Worm (Caenorhabditis elegans): ENCODE measurements around the gene ocr-1.

Gene ocr-1

ce11 chrV:10715158-10716152 is 48.7 kb upstream of the ocr-1 start (continued):
- peak; percentile 71 for TF ChIP-seq lin-38 (GFP tag; IDR thresholded peaks at IDR 0.05)
- TF ChIP-seq Y105C5A.15 (GFP tag; IDR thresholded peaks at IDR 0.05), result no peak
- no peak for TF ChIP-seq lin-15B (tag; optimal IDR thresholded peaks at IDR 0.05)
- TF ChIP-seq mes-2 (tag; optimal IDR thresholded peaks at IDR 0.05; ENCODE audit: poor library complexity, severe bottlenecking), result peak; percentile 44
- TF ChIP-seq F44E2.7 (GFP tag; IDR thresholded peaks at IDR 0.05), result no peak
- TF ChIP-seq lim-7 (GFP tag; IDR thresholded peaks at IDR 0.05), result 0 out of 2 replicates have a peak, but pooled peaks have one; percentile 36
- TF ChIP-seq F37D6.2 (tag; optimal IDR thresholded peaks at IDR 0.05), result peak; percentile 78
- peak; percentile 79 for TF ChIP-seq rbr-2 (tag; optimal IDR thresholded peaks at IDR 0.05)
- TF ChIP-seq madf-9 (GFP tag; conservative IDR thresholded peaks at IDR 0.05), result peak; percentile 89
- peak in 1 of 2 experiments; percentile 39 for TF ChIP-seq daf-16 (GFP tag; optimal IDR thresholded peaks at IDR 0.05)
- TF ChIP-seq daf-16 (tag; optimal IDR thresholded peaks at IDR 0.05), result no peak
- no peak for TF ChIP-seq fos-1 (tag; optimal IDR thresholded peaks at IDR 0.05)
- peak; percentile 29 for TF ChIP-seq spr-1 (tag; optimal IDR thresholded peaks at IDR 0.05)
- TF ChIP-seq snpc-4 (tag; optimal IDR thresholded peaks at IDR 0.05), result peak; percentile 65
- peak; percentile 87 for TF ChIP-seq lin-29 (GFP tag; IDR thresholded peaks at IDR 0.05)
- peak; percentile 95 for TF ChIP-seq mep-1 (tag; optimal IDR thresholded peaks at IDR 0.05)
- no peak for TF ChIP-seq aly-2 (tag; optimal IDR thresholded peaks at IDR 0.05)
- TF ChIP-seq zip-2 (tag; optimal IDR thresholded peaks at IDR 0.05), result peak; percentile 47
- peak; percentile 87 for TF ChIP-seq gei-8 (GFP tag; optimal IDR thresholded peaks at IDR 0.05)
- TF ChIP-seq mdt-29 (GFP tag; IDR thresholded peaks at IDR 0.05), result peak; percentile 69
- no peak for TF ChIP-seq nhr-111 (GFP tag; optimal IDR thresholded peaks at IDR 0.05)
- peak; percentile 93 for TF ChIP-seq fkh-10 (GFP tag; optimal IDR thresholded peaks at IDR 0.05)
- no peak for TF ChIP-seq lir-3 (tag; optimal IDR thresholded peaks at IDR 0.05)
- TF ChIP-seq nhr-41 (GFP tag; IDR thresholded peaks at IDR 0.05), result peak; percentile 85
- no peak for TF ChIP-seq egl-27 (tag; optimal IDR thresholded peaks at IDR 0.05)
- TF ChIP-seq ZK546.5 (tag; optimal IDR thresholded peaks at IDR 0.05), result no peak
- peak; percentile 46 for TF ChIP-seq lin-13 (GFP tag; optimal IDR thresholded peaks at IDR 0.05)
- TF ChIP-seq mxl-3 (GFP tag; optimal IDR thresholded peaks at IDR 0.05), result peak; percentile 95
- TF ChIP-seq zfp-2 (tag; optimal IDR thresholded peaks at IDR 0.05), result peak; percentile 46
- TF ChIP-seq ZK337.2 (GFP tag; IDR thresholded peaks at IDR 0.05), result peak; percentile 66
- peak; percentile 100 for TF ChIP-seq set-16 (GFP tag; IDR thresholded peaks at IDR 0.05)
- TF ChIP-seq ces-1 (GFP tag; optimal IDR thresholded peaks at IDR 0.05), result no peak
- TF ChIP-seq saeg-2 (GFP tag; IDR thresholded peaks at IDR 0.05), result peak; percentile 92
- TF ChIP-seq Y48G9A.11 (GFP tag; IDR thresholded peaks at IDR 0.05), result no peak
- peak; percentile 73; the same call in 1 of the 2 replicates for TF ChIP-seq dmd-9 (GFP tag; IDR thresholded peaks at IDR 0.05)
- TF ChIP-seq aha-1 (tag), result peak; percentile 100
- TF ChIP-seq madf-5 (GFP tag; IDR thresholded peaks at IDR 0.05), result no peak
- TF ChIP-seq nhr-6 (tag; optimal IDR thresholded peaks at IDR 0.05), result no peak
- no peak; the same call in 1 of the 2 replicates for TF ChIP-seq dmd-8 (GFP tag; IDR thresholded peaks at IDR 0.05)
- TF ChIP-seq T20F7.1 (GFP tag; optimal IDR thresholded peaks at IDR 0.05), result peak; percentile 57
- TF ChIP-seq sdz-12 (GFP tag; optimal IDR thresholded peaks at IDR 0.05), result no peak
- no peak for TF ChIP-seq Y75B8A.6 (GFP tag; IDR thresholded peaks at IDR 0.05)
- no peak for TF ChIP-seq ceh-82 (tag; optimal IDR thresholded peaks at IDR 0.05)
- no peak for TF ChIP-seq snpc-1.2 (GFP tag; IDR thresholded peaks at IDR 0.05)
- peak; percentile 69 to 90 for TF ChIP-seq lsy-2 (tag; optimal IDR thresholded peaks at IDR 0.05)
- TF ChIP-seq nhr-25 (tag; optimal IDR thresholded peaks at IDR 0.05; ENCODE audit: borderline replicate concordance, insufficient read depth), result peak; percentile 59
- peak; percentile 95 for TF ChIP-seq tra-1 (GFP tag; IDR thresholded peaks at IDR 0.05)
- no peak for TF ChIP-seq zip-11 (GFP tag; IDR thresholded peaks at IDR 0.05)
- TF ChIP-seq daf-8 (GFP tag; IDR thresholded peaks at IDR 0.05), result no peak
